Fruit fly (Drosophila melanogaster) whole organism, pupa: ENCODE results near the gene PolD1.

Experiments used
- CG10348 ChIP-seq: fragments of 200-800 bp; sonication (Bioruptor generic); IDR thresholded peaks from 2 replicates; pipeline ENCODE4 v1.3.6; 2022; ENCODE audit warnings: missing biosample characterization, missing genetic modification characterization
- CG4496 ChIP-seq: fragments of 200-800 bp; sonication (Bioruptor generic); IDR thresholded peaks from 3 replicates; pipeline ENCODE4 v1.3.6; 2022; ENCODE audit warnings: missing biosample characterization, missing genetic modification characterization
- D1 ChIP-seq: fragments of 200-800 bp; sonication (Bioruptor generic); optimal IDR thresholded peaks from 2 replicates; lab custom pipeline; 2018; ENCODE audit warnings: missing biosample characterization, mild to moderate bottlenecking, missing genetic modification characterization, moderate library complexity
- EcR ChIP-seq: fragments of 200-800 bp; sonication (Bioruptor generic); optimal IDR thresholded peaks from 3 replicates; lab custom pipeline; 2019; ENCODE audit warnings: missing biosample characterization, missing genetic modification characterization, mild to moderate bottlenecking, moderate library complexity, missing genetic modification reagents
- Pif1A ChIP-seq: fragments of 200-800 bp; sonication (Bioruptor generic); optimal IDR thresholded peaks from 3 replicates; lab custom pipeline; 2016; ENCODE audit warnings: missing biosample characterization, missing genetic modification characterization

dm6 chr3L:15940823-15941222 lies 46.8 kb downstream of the PolD1 start:
- TF ChIP-seq CG10348: peak; percentile 81
- TF ChIP-seq EcR (GFP tag; lab: Kevin White, UChicago): no peak
- peak; percentile 97 for TF ChIP-seq CG4496 (GFP tag; lab: Robert Waterston, UW)
- TF ChIP-seq Pif1A (GFP tag; lab: Kevin White, UChicago): peak; percentile 78
- TF ChIP-seq D1 (tag; lab: Kevin White, UChicago): no peak
